Fruit fly (Drosophila melanogaster) whole organism, prepupa: Measurements from ENCODE around the gene CG11726.
A peak's percentile ranks its signal among the peaks of the same experiment; 100 is the strongest.

Source experiments
- CG10631 ChIP-seq: fragments of 200-800 bp; sonication (Bioruptor generic); optimal IDR thresholded peaks from 2 replicates; lab custom pipeline; 2016; ENCODE audit warnings: missing biosample characterization, missing genetic modification characterization
- CG10669 ChIP-seq: fragments of 200-800 bp; sonication (Bioruptor generic); optimal IDR thresholded peaks from 3 replicates; lab custom pipeline; 2018; ENCODE audit warnings: missing biosample characterization, mild to moderate bottlenecking, missing genetic modification characterization, moderate library complexity
- CG11294 ChIP-seq: fragments of 200-800 bp; sonication (Bioruptor generic); IDR thresholded peaks from 2 replicates; pipeline ENCODE4 v1.3.6; 2022; ENCODE audit warnings: missing biosample characterization, missing genetic modification characterization
- CG11762 ChIP-seq: fragments of 200-800 bp; sonication (Bioruptor generic); optimal IDR thresholded peaks from 3 replicates; lab custom pipeline; 2016; ENCODE audit warnings: missing biosample characterization, missing genetic modification characterization; ENCODE audit not compliant: insufficient read depth
- CG11902 ChIP-seq: fragments of 200-800 bp; sonication (Bioruptor generic); optimal IDR thresholded peaks from 3 replicates; lab custom pipeline; 2016; ENCODE audit warnings: missing biosample characterization, missing genetic modification characterization
- CG15336 ChIP-seq: fragments of 200-800 bp; sonication (Bioruptor generic); IDR thresholded peaks from 2 replicates; pipeline ENCODE4 v1.3.6; 2022; ENCODE audit warnings: missing biosample characterization, missing genetic modification characterization
- CG1621 ChIP-seq: fragments of 200-800 bp; sonication (Bioruptor generic); optimal IDR thresholded peaks from 3 replicates; lab custom pipeline; 2018; ENCODE audit warnings: missing biosample characterization, mild to moderate bottlenecking, missing genetic modification characterization
- CG3032 ChIP-seq: fragments of 200-800 bp; optimal IDR thresholded peaks from 2 replicates; lab custom pipeline; 2019; ENCODE audit warnings: missing biosample characterization, mild to moderate bottlenecking, missing genetic modification characterization, moderate library complexity
- CG32006 ChIP-seq: fragments of 200-800 bp; sonication (Bioruptor generic); optimal IDR thresholded peaks from 3 replicates; lab custom pipeline; 2017; ENCODE audit warnings: missing biosample characterization, mild to moderate bottlenecking, missing genetic modification characterization
- CG34406 ChIP-seq: fragments of 200-800 bp; sonication (Bioruptor generic); optimal IDR thresholded peaks from 3 replicates; lab custom pipeline; 2016; ENCODE audit warnings: missing biosample characterization, missing genetic modification characterization
- CG4318 ChIP-seq: fragments of 200-800 bp; sonication (Bioruptor generic); optimal IDR thresholded peaks from 3 replicates; lab custom pipeline; 2017; ENCODE audit warnings: missing biosample characterization, mild to moderate bottlenecking, missing genetic modification characterization
- CG6163 ChIP-seq: fragments of 200-800 bp; sonication (Bioruptor generic); IDR thresholded peaks from 3 replicates; pipeline ENCODE4 v1.3.6; 2022; ENCODE audit warnings: missing biosample characterization, missing genetic modification characterization
- CG6276 ChIP-seq: fragments of 200-800 bp; sonication (Bioruptor generic); optimal IDR thresholded peaks from 2 replicates; lab custom pipeline; 2017; ENCODE audit warnings: missing biosample characterization, mild to moderate bottlenecking, missing genetic modification characterization
- CG6792 ChIP-seq: fragments of 200-800 bp; sonication (Bioruptor generic); optimal IDR thresholded peaks from 3 replicates; lab custom pipeline; 2016; ENCODE audit warnings: missing biosample characterization, missing genetic modification characterization
- CG6854 ChIP-seq: fragments of 200-800 bp; sonication (Bioruptor generic); optimal IDR thresholded peaks from 2 replicates; lab custom pipeline; 2017; ENCODE audit warnings: missing biosample characterization, mild to moderate bottlenecking, missing genetic modification characterization
- CG8119 ChIP-seq: fragments of 200-800 bp; sonication (Bioruptor generic); IDR thresholded peaks from 3 replicates; pipeline ENCODE4 v1.3.6; 2022; ENCODE audit warnings: missing biosample characterization, missing genetic modification characterization
- CG8632 ChIP-seq: fragments of 200-800 bp; sonication (Bioruptor generic); optimal IDR thresholded peaks from 3 replicates; lab custom pipeline; 2016; ENCODE audit warnings: missing biosample characterization, missing genetic modification characterization
- CG9139 ChIP-seq: fragments of 200-800 bp; sonication (Bioruptor generic); optimal IDR thresholded peaks from 3 replicates; lab custom pipeline; 2017; ENCODE audit warnings: missing biosample characterization, mild to moderate bottlenecking, missing genetic modification characterization
- Eip78C ChIP-seq: fragments of 200-800 bp; sonication (Bioruptor generic); peaks from one replicate; lab custom pipeline; 2016; ENCODE audit warnings: missing biosample characterization, missing genetic modification characterization
- Eip93F ChIP-seq: fragments of 200-800 bp; sonication (Bioruptor generic); optimal IDR thresholded peaks from 2 replicates; lab custom pipeline; 2016; ENCODE audit warnings: missing biosample characterization, mild to moderate bottlenecking, missing genetic modification characterization
- Ets21C ChIP-seq: fragments of 200-800 bp; sonication (Bioruptor generic); optimal IDR thresholded peaks from 3 replicates; lab custom pipeline; 2016; ENCODE audit warnings: missing biosample characterization, missing genetic modification characterization
- Ets96B ChIP-seq: fragments of 200-800 bp; optimal IDR thresholded peaks from 2 replicates; lab custom pipeline; 2019; ENCODE audit warnings: missing biosample characterization, mild to moderate bottlenecking, missing genetic modification characterization, moderate library complexity
- Gug ChIP-seq: fragments of 200-800 bp; sonication (Bioruptor generic); IDR thresholded peaks from 2 replicates; pipeline ENCODE4 v1.3.6; 2022; ENCODE audit warnings: missing biosample characterization, missing genetic modification characterization
- Hr38 ChIP-seq: sonication (Bioruptor generic); optimal IDR thresholded peaks from 2 replicates; lab custom pipeline; 2016; ENCODE audit warnings: missing biosample characterization, missing genetic modification characterization
- Lpt ChIP-seq: fragments of 200-800 bp; sonication (Bioruptor generic); optimal IDR thresholded peaks from 3 replicates; lab custom pipeline; 2016; ENCODE audit warnings: missing biosample characterization, missing genetic modification characterization
- Met ChIP-seq: fragments of 200-800 bp; sonication (Bioruptor generic); optimal IDR thresholded peaks from 3 replicates; lab custom pipeline; 2016; ENCODE audit warnings: missing biosample characterization, missing genetic modification characterization
- OdsH ChIP-seq: fragments of 200-800 bp; sonication (Bioruptor generic); optimal IDR thresholded peaks from 3 replicates; lab custom pipeline; 2016; ENCODE audit warnings: missing biosample characterization, missing genetic modification characterization
- Sox14 ChIP-seq: fragments of 200-800 bp; sonication (Bioruptor generic); optimal IDR thresholded peaks from 3 replicates; lab custom pipeline; 2016; ENCODE audit warnings: missing biosample characterization, missing genetic modification characterization
- Sox15 ChIP-seq: fragments of 200-800 bp; sonication (Bioruptor generic); optimal IDR thresholded peaks from 3 replicates; lab custom pipeline; 2016; ENCODE audit warnings: missing biosample characterization, missing genetic modification characterization
- acj6 ChIP-seq: fragments of 200-800 bp; sonication (Bioruptor generic); optimal IDR thresholded peaks from 3 replicates; lab custom pipeline; 2016; ENCODE audit warnings: missing biosample characterization, missing genetic modification characterization
- cyc ChIP-seq: fragments of 200-800 bp; sonication (Bioruptor generic); optimal IDR thresholded peaks from 3 replicates; lab custom pipeline; 2016; ENCODE audit warnings: missing biosample characterization, missing genetic modification characterization
- dac ChIP-seq: fragments of 200-800 bp; sonication (Bioruptor generic); optimal IDR thresholded peaks from 2 replicates; lab custom pipeline; 2017; ENCODE audit warnings: missing biosample characterization, mild to moderate bottlenecking, missing genetic modification characterization
- eg ChIP-seq: fragments of 200-800 bp; sonication (Bioruptor generic); IDR thresholded peaks from 3 replicates; pipeline ENCODE4 v1.3.6; 2022; ENCODE audit warnings: missing biosample characterization, missing genetic modification characterization
- esn ChIP-seq: fragments of 200-800 bp; sonication (Bioruptor generic); optimal IDR thresholded peaks from 2 replicates; lab custom pipeline; 2016; ENCODE audit warnings: missing biosample characterization, mild to moderate bottlenecking, missing genetic modification characterization, moderate library complexity
- fd59A ChIP-seq: fragments of 200-800 bp; sonication (Bioruptor generic); optimal IDR thresholded peaks from 2 replicates; lab custom pipeline; 2017; ENCODE audit warnings: missing biosample characterization, mild to moderate bottlenecking, missing genetic modification characterization, missing genetic modification reagents
- fd85E ChIP-seq: fragments of 200-800 bp; sonication (Bioruptor generic); optimal IDR thresholded peaks from 3 replicates; lab custom pipeline; 2016; ENCODE audit warnings: missing biosample characterization, missing genetic modification characterization
- fkh ChIP-seq: fragments of 200-800 bp; sonication (Bioruptor generic); optimal IDR thresholded peaks from 3 replicates; lab custom pipeline; 2017; ENCODE audit warnings: missing biosample characterization, mild to moderate bottlenecking, missing genetic modification characterization, moderate library complexity
- lz ChIP-seq: fragments of 200-800 bp; sonication (Bioruptor generic); optimal IDR thresholded peaks from 3 replicates; lab custom pipeline; 2016; ENCODE audit warnings: missing biosample characterization, missing genetic modification characterization
- net ChIP-seq: fragments of 200-800 bp; sonication (Bioruptor generic); optimal IDR thresholded peaks from 3 replicates; lab custom pipeline; 2016; ENCODE audit warnings: missing biosample characterization, missing genetic modification characterization
- pdm3 ChIP-seq: fragments of 200-800 bp; sonication (Bioruptor generic); optimal IDR thresholded peaks from 3 replicates; lab custom pipeline; 2016; ENCODE audit warnings: missing biosample characterization, missing genetic modification characterization
- spab ChIP-seq: fragments of 200-800 bp; sonication (Bioruptor generic); optimal IDR thresholded peaks from 2 replicates; lab custom pipeline; 2017; ENCODE audit warnings: missing biosample characterization, mild to moderate bottlenecking, missing genetic modification characterization, missing genetic modification reagents
- topi ChIP-seq: fragments of 200-800 bp; sonication (Bioruptor generic); optimal IDR thresholded peaks from 3 replicates; lab custom pipeline; 2016; ENCODE audit warnings: missing biosample characterization, missing genetic modification characterization
- vri ChIP-seq: fragments of 200-800 bp; sonication (Bioruptor generic); optimal IDR thresholded peaks from 3 replicates; lab custom pipeline; 2016; ENCODE audit warnings: missing biosample characterization, mild to moderate bottlenecking, missing genetic modification characterization

CG11726 gene

DNA sequence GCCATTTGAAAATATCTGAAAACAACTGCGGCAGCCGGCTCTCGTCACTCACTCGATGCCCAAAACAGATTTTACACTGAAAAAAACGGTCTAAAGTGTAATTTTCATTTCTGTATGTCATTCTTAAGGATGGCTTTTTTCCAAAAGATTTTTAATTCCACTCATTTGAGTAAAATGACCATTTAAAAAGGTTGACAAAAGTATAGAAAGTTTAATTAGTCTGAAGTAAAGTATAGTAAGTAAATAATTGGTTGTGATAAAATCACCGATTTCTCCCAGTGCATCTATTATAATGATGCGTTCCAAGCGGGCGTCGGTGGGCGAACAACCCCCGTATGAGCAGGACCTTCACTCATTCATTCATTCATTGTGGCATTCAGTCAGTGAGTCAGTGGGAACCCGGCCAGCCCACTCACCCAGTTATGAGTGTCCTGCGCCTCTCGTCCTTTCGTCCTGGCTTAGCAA is 27.9 kb downstream of the CG11726 start (continued):
- TF ChIP-seq topi (GFP tag; lab: Kevin White, UChicago) (peak; percentile 38), CG9139 (GFP tag; lab: Kevin White, UChicago) (no peak), CG4318 (GFP tag; lab: Kevin White, UChicago) (no peak), CG32006 (peak; percentile 26), Eip78C (peak; percentile 57), fkh (peak; percentile 24), fd59A (GFP tag; lab: Kevin White, UChicago) (peak; percentile 4), CG8119 (GFP tag; lab: Robert Waterston, UW) (no peak), Lpt (GFP tag; lab: Kevin White, UChicago) (no peak), Met (peak; percentile 53), pdm3 (no peak), CG10631 (GFP tag; lab: Kevin White, UChicago) (no peak), CG11294 (GFP tag; lab: Robert Waterston, UW) (no peak), dac (GFP tag; lab: Kevin White, UChicago) (no peak), Ets21C (GFP tag; lab: Kevin White, UChicago) (no peak), Sox14 (peak; percentile 3), CG6792 (peak; percentile 17), vri (GFP tag; lab: Kevin White, UChicago) (no peak), CG3032 (tag; lab: Kevin White, UChicago) (peak; percentile 0), net (GFP tag; lab: Kevin White, UChicago) (no peak), CG6276 (GFP tag; lab: Kevin White, UChicago) (no peak), CG11902 (GFP tag; lab: Kevin White, UChicago) (no peak), CG6854 (GFP tag; lab: Kevin White, UChicago) (no peak), Ets96B (tag; lab: Kevin White, UChicago) (no peak), cyc (GFP tag; lab: Kevin White, UChicago) (no peak), lz (GFP tag; lab: Kevin White, UChicago) (peak; percentile 31), CG6163 (GFP tag; lab: Robert Waterston, UW) (no peak), CG8632 (GFP tag; lab: Kevin White, UChicago) (no peak), OdsH (GFP tag; lab: Kevin White, UChicago) (peak; percentile 2), CG15336 (no peak), CG11762 (GFP tag; lab: Kevin White, UChicago) (no peak), spab (GFP tag; lab: Kevin White, UChicago) (peak; percentile 17)

DNA sequence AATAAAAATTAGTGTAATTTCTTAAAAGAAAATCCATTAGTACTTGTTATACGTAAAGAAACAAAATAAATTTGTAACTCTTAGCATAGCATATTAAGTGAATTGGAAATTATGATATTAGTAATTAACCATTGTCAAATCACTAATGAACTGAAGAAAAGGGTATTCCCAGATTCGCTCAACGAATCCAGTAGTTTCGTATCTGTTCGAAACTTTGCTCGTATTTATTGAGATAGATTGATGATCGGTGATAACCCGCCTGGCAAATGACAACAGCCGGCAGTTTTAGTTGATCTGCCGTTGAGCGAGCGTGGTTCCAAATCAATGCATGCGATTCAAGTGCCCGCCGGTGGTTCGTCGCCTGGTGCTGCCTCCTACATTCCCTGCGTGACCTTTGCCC is 30.4 kb downstream of the CG11726 start, which contains the start of gene CG7560:
Gene CG7560 (plus strand): TSS at position 301 of the 400 bp plus-strand sequence.
- TF ChIP-seq eg (GFP tag; lab: Robert Waterston, UW) (no peak), Ets96B (tag; lab: Kevin White, UChicago) (no peak), pdm3 (no peak), Eip93F (no peak), Hr38 (GFP tag; lab: Kevin White, UChicago) (no peak), topi (GFP tag; lab: Kevin White, UChicago) (no peak), Lpt (GFP tag; lab: Kevin White, UChicago) (no peak), CG15336 (no peak)

DNA sequence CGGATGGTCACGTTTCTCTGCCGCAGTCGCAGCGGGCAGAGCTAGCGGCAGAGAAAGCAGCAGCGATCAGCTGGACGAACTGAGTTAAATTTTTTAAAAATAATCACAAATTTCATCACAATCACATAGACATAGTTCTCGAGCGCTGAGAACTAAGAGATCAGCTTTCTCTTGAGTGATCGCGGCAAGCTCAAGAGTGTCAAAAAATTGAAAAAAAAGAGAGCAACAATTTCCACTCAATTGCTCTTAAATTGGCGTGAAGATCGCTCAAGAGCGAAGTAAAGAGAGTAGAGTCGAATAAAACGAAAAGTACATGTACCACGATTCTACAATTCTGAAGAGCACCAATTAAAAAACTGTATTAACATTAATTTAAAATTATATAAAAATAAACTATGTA is 33.9 kb downstream of the CG11726 start:
- 0 out of 3 replicates have a peak, but pooled peaks have one; percentile 18 for TF ChIP-seq CG8119 (GFP tag; lab: Robert Waterston, UW)
- TF ChIP-seq lz (GFP tag; lab: Kevin White, UChicago), result no peak

DNA sequence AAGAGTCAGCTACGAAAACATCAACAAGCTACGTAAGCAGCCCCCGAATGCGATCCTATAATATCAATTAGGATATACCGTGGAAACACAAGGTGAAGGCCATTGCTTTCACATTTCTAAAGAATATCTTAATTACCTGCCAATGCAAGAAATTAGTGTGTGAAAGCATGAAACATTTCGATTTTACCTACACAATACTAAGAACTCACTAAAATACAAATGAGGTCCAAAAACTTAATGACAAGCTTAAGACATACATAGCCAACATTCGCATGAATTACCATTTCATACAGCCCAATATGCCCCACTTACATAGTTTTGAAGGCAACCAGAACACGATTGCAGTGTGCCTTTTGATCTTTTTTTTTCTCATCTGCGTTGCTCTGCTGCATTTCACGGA is 35.2 kb downstream of the CG11726 start:
- TF ChIP-seq spab (GFP tag; lab: Kevin White, UChicago) (peak; percentile 43), vri (GFP tag; lab: Kevin White, UChicago) (no peak), fd85E (GFP tag; lab: Kevin White, UChicago) (no peak), eg (GFP tag; lab: Robert Waterston, UW) (peak; percentile 66; the same call in 1 of the 3 replicates), fd59A (GFP tag; lab: Kevin White, UChicago) (peak; percentile 52), esn (GFP tag; lab: Kevin White, UChicago) (peak; percentile 13), CG1621 (tag; lab: Kevin White, UChicago) (peak; percentile 11), Sox15 (no peak), Eip78C (peak; percentile 79), CG6276 (GFP tag; lab: Kevin White, UChicago) (no peak), CG3032 (tag; lab: Kevin White, UChicago) (peak; percentile 46), topi (GFP tag; lab: Kevin White, UChicago) (no peak), CG34406 (GFP tag; lab: Kevin White, UChicago) (no peak), Sox14 (peak; percentile 36), CG6163 (GFP tag; lab: Robert Waterston, UW) (peak; percentile 33; the same call in 1 of the 3 replicates), net (GFP tag; lab: Kevin White, UChicago) (peak; percentile 21), CG11294 (GFP tag; lab: Robert Waterston, UW) (peak; percentile 48; the same call in 1 of the 2 replicates), CG8632 (GFP tag; lab: Kevin White, UChicago) (no peak), CG10669 (peak; percentile 35), CG4318 (GFP tag; lab: Kevin White, UChicago) (peak; percentile 59), CG10631 (GFP tag; lab: Kevin White, UChicago) (peak; percentile 59), CG8119 (GFP tag; lab: Robert Waterston, UW) (peak; percentile 68), Eip93F (no peak), Gug (GFP tag; lab: Robert Waterston, UW) (peak; percentile 29; the same call in 1 of the 2 replicates), acj6 (peak; percentile 31)
